Fruit fly (Drosophila melanogaster): ENCODE measurements around the gene CG6761.
A peak's percentile ranks its signal among the peaks of the same experiment; 100 is the strongest.

Gene CG6761

DNA sequence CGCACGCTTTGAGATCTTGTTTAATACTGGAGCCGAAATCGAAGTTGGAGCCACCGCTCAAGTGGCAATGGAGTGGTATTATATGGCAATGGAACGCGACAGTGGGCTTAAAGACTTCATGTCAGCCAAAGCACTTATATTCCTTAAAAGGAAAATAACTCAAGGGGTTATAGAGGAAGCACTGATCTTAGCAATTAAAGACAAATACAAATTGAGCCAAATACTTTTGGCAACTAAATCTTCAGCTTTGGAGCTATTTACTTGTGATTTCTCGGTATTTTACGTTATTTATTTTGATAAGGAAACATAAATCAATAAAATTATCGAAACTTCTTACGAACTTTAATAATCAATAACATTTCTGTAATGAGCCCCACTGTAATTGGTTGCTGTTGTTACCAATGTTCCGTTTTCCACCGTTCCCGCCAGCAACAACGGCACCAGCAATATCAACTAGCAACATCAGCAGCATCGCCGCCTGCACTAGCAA lies 40.7 kb upstream of the CG6761 start (continued):
- TF ChIP-seq YL-1 (GFP tag; optimal IDR thresholded peaks at IDR 0.05) (peak; percentile 12), CG6791 (GFP tag; IDR thresholded peaks at IDR 0.05; ENCODE audit: partially characterized antibody) (no peak), CG7928 (GFP tag; optimal IDR thresholded peaks at IDR 0.05) (peak; percentile 49), CG10654 (GFP tag; optimal IDR thresholded peaks at IDR 0.05) (peak; percentile 90), CG3065 (GFP tag; optimal IDR thresholded peaks at IDR 0.05) (peak; percentile 40), TFAM (GFP tag; optimal IDR thresholded peaks at IDR 0.05) (peak; percentile 55), CG8089 (GFP tag; optimal IDR thresholded peaks at IDR 0.05) (peak; percentile 34), gem (tag; optimal IDR thresholded peaks at IDR 0.05) (peak; percentile 94), CG30431 (GFP tag; optimal IDR thresholded peaks at IDR 0.05) (no peak), slbo (GFP tag; IDR thresholded peaks at IDR 0.05) (peak; percentile 75), B-H1 (GFP tag; IDR thresholded peaks at IDR 0.05) (peak; percentile 80), pzg (GFP tag; optimal IDR thresholded peaks at IDR 0.05) (no peak), Oaz (GFP tag; IDR thresholded peaks at IDR 0.05) (peak; percentile 75), bowl (GFP tag; IDR thresholded peaks at IDR 0.05) (peak; percentile 60; the same call in 1 of the 2 replicates), bigmax (GFP tag; optimal IDR thresholded peaks at IDR 0.05) (no peak), schlank (tag; optimal IDR thresholded peaks at IDR 0.05) (peak; percentile 17), croc (GFP tag; conservative IDR thresholded peaks at IDR 0.05) (peak; percentile 92), CG10431 (GFP tag; optimal IDR thresholded peaks at IDR 0.05) (peak; percentile 28), CG2116 (GFP tag; optimal IDR thresholded peaks at IDR 0.05) (peak; percentile 27), Hr51 (GFP tag; optimal IDR thresholded peaks at IDR 0.05) (peak; percentile 60 to 87), CG13775 (GFP tag; optimal IDR thresholded peaks at IDR 0.05) (peak; percentile 70), GATAe (GFP tag; conservative IDR thresholded peaks at IDR 0.05) (peak; percentile 49), Lim3 (GFP tag; IDR thresholded peaks at IDR 0.05) (no peak), CG15011 (GFP tag; optimal IDR thresholded peaks at IDR 0.05) (peak; percentile 66), CG14441 (GFP tag; IDR thresholded peaks at IDR 0.05) (peak; percentile 84), run (tag; optimal IDR thresholded peaks at IDR 0.05) (peak; percentile 78), CG8765 (GFP tag; IDR thresholded peaks at IDR 0.05) (peak; percentile 33; the same call in 1 of the 2 replicates), Nf-YA (GFP tag; IDR thresholded peaks at IDR 0.05) (peak; percentile 77), Dek (tag; optimal IDR thresholded peaks at IDR 0.05) (peak; percentile 75), sob (GFP tag; IDR thresholded peaks at IDR 0.05) (peak; percentile 86), CG4424 (GFP tag; optimal IDR thresholded peaks at IDR 0.05) (peak; percentile 96), CG14710 (tag; optimal IDR thresholded peaks at IDR 0.05) (peak; percentile 94), CG13424 (tag; optimal IDR thresholded peaks at IDR 0.05) (peak; percentile 87), Six4 (GFP tag; optimal IDR thresholded peaks at IDR 0.05) (peak; percentile 78), CG15073 (GFP tag; optimal IDR thresholded peaks at IDR 0.05) (no peak), lola (GFP tag; optimal IDR thresholded peaks at IDR 0.05) (peak in 1 of 3 experiments; percentile 83), CG8359 (GFP tag; optimal IDR thresholded peaks at IDR 0.05; ENCODE audit: borderline replicate concordance) (peak; percentile 76), CG13287 (GFP tag; IDR thresholded peaks at IDR 0.05; ENCODE audit: partially characterized antibody) (no peak), Neu2 (GFP tag; optimal IDR thresholded peaks at IDR 0.05; ENCODE audit: borderline replicate concordance) (no peak), repo (GFP tag; optimal IDR thresholded peaks at IDR 0.05) (peak; percentile 87), Ssrp (tag; optimal IDR thresholded peaks at IDR 0.05) (peak; percentile 74), CG17568 (GFP tag; optimal IDR thresholded peaks at IDR 0.05) (peak; percentile 17), Med (GFP tag) (peak; percentile 91), ssp (GFP tag; IDR thresholded peaks at IDR 0.05) (peak; percentile 58), CG42726 (GFP tag; IDR thresholded peaks at IDR 0.05; ENCODE audit: partially characterized antibody) (no peak), Dbx (GFP tag; IDR thresholded peaks at IDR 0.05) (peak; percentile 69; the same call in 2 of the 3 replicates), CG2875 (GFP tag; optimal IDR thresholded peaks at IDR 0.05) (peak; percentile 82), CG17802 (tag; optimal IDR thresholded peaks at IDR 0.05) (peak; percentile 70), dati (GFP tag; IDR thresholded peaks at IDR 0.05) (no peak), CG12104 (GFP tag; optimal IDR thresholded peaks at IDR 0.05) (peak; percentile 86)
